Worm (Caenorhabditis elegans) whole organism, L2 larva: ENCODE results near the gene T16G1.6.
A peak's percentile ranks its signal among the peaks of the same experiment; 100 is the strongest.

Source experiments
- F13H6.1 ChIP-seq: sonication (generic microtip); optimal IDR thresholded peaks from 2 replicates; lab custom pipeline; 2016; ENCODE audit warnings: missing genetic modification characterization, missing compliant biosample characterization
- R02D3.7 ChIP-seq: fragments of 150-350 bp; optimal IDR thresholded peaks from 2 replicates; lab custom pipeline; 2014; ENCODE audit warnings: missing biosample characterization, missing genetic modification characterization
- Y55F3AM.14 ChIP-seq: fragments of 200-800 bp; sonication (Bioruptor generic); optimal IDR thresholded peaks from 2 replicates; lab custom pipeline; 2018; ENCODE audit warnings: mild to moderate bottlenecking, missing genetic modification characterization, missing compliant biosample characterization
- ZK546.5 ChIP-seq: sonication (generic microtip); optimal IDR thresholded peaks from 2 replicates; lab custom pipeline; 2017; ENCODE audit warnings: missing biosample characterization, missing genetic modification characterization
- alr-1 ChIP-seq: fragments of 150-350 bp; optimal IDR thresholded peaks from 2 replicates; lab custom pipeline; 2014; ENCODE audit warnings: missing biosample characterization, missing genetic modification characterization
- ama-1 ChIP-seq: fragments of 150-350 bp; optimal IDR thresholded peaks from 2 replicates; lab custom pipeline; 2018; ENCODE audit warnings: inconsistent platforms
- blmp-1 ChIP-seq: sonication (generic microtip); optimal IDR thresholded peaks from 2 replicates; lab custom pipeline; 2017; ENCODE audit warnings: missing genetic modification characterization, mild to moderate bottlenecking, missing compliant biosample characterization, antibody characterized with exemption, moderate library complexity; ENCODE audit not compliant: insufficient read depth
- ceh-16 ChIP-seq: fragments of 150-350 bp; optimal IDR thresholded peaks from 2 replicates; lab custom pipeline; 2014; ENCODE audit warnings: missing biosample characterization, missing genetic modification characterization
- ceh-82 ChIP-seq: fragments of 150-350 bp; optimal IDR thresholded peaks from 2 replicates; lab custom pipeline; 2014; ENCODE audit warnings: missing biosample characterization, missing genetic modification characterization
- crh-2 ChIP-seq: sonication (generic microtip); optimal IDR thresholded peaks from 2 replicates; lab custom pipeline; 2017; ENCODE audit warnings: missing biosample characterization, missing genetic modification characterization
- dmd-4 ChIP-seq: sonication (generic microtip); optimal IDR thresholded peaks from 2 replicates; lab custom pipeline; 2017; ENCODE audit warnings: missing biosample characterization, missing genetic modification characterization
- elt-1 ChIP-seq: fragments of 150-350 bp; optimal IDR thresholded peaks from 2 replicates; lab custom pipeline; 2014; ENCODE audit warnings: missing biosample characterization, missing genetic modification characterization
- fos-1 ChIP-seq: fragments of 150-350 bp; optimal IDR thresholded peaks from 2 replicates; lab custom pipeline; 2014; ENCODE audit warnings: missing biosample characterization, missing genetic modification characterization
- gmeb-1 ChIP-seq: fragments of 150-350 bp; optimal IDR thresholded peaks from 2 replicates; lab custom pipeline; 2014; ENCODE audit warnings: missing biosample characterization, missing genetic modification characterization
- lin-11 ChIP-seq: fragments of 150-350 bp; sonication (generic microtip); optimal IDR thresholded peaks from 2 replicates; lab custom pipeline; 2014; ENCODE audit warnings: missing biosample characterization, missing genetic modification characterization, inconsistent platforms, mixed read lengths
- lin-13 ChIP-seq: fragments of 150-350 bp; optimal IDR thresholded peaks from 2 replicates; lab custom pipeline; 2014; ENCODE audit warnings: missing biosample characterization, missing genetic modification reagents, missing genetic modification characterization
- lin-39 ChIP-seq: fragments of 150-350 bp; optimal IDR thresholded peaks from 2 replicates; lab custom pipeline; 2014; ENCODE audit warnings: missing biosample characterization, missing genetic modification reagents, missing genetic modification characterization
- lsy-2 ChIP-seq, 2 experiments: fragments of 150-350 bp in 1 of 2; sonication (generic microtip) in 1 of 2; optimal IDR thresholded peaks; 2 replicates each; lab custom pipeline; 2014 to 2017; ENCODE audit warnings: missing biosample characterization in 2 of 2, missing genetic modification characterization in 2 of 2
- mab-5 ChIP-seq: fragments of 150-350 bp; optimal IDR thresholded peaks from 2 replicates; lab custom pipeline; 2014; ENCODE audit warnings: missing biosample characterization, missing genetic modification characterization
- mbf-1 ChIP-seq: sonication (generic microtip); optimal IDR thresholded peaks from 2 replicates; lab custom pipeline; 2017; ENCODE audit warnings: missing biosample characterization, missing genetic modification characterization
- nhr-10 ChIP-seq: sonication (generic microtip); optimal IDR thresholded peaks from 2 replicates; lab custom pipeline; 2017; ENCODE audit warnings: missing biosample characterization, missing genetic modification characterization
- nhr-12 ChIP-seq: fragments of 150-350 bp; optimal IDR thresholded peaks from 2 replicates; lab custom pipeline; 2014; ENCODE audit warnings: missing biosample characterization, missing genetic modification characterization
- nhr-21 ChIP-seq: fragments of 150-350 bp; optimal IDR thresholded peaks from 2 replicates; lab custom pipeline; 2014; ENCODE audit warnings: missing biosample characterization, missing genetic modification characterization
- nhr-23 ChIP-seq: fragments of 150-350 bp; optimal IDR thresholded peaks from 2 replicates; lab custom pipeline; 2014; ENCODE audit warnings: missing biosample characterization, missing genetic modification reagents, missing genetic modification characterization
- nhr-237 ChIP-seq: fragments of 150-350 bp; optimal IDR thresholded peaks from 2 replicates; lab custom pipeline; 2014; ENCODE audit warnings: missing biosample characterization, missing genetic modification characterization
- sem-4 ChIP-seq: fragments of 150-350 bp; optimal IDR thresholded peaks from 2 replicates; lab custom pipeline; 2014; ENCODE audit warnings: missing biosample characterization, missing genetic modification reagents, missing genetic modification characterization
- skn-1 ChIP-seq: sonication (generic microtip); optimal IDR thresholded peaks from 2 replicates; lab custom pipeline; 2017; ENCODE audit warnings: missing biosample characterization, missing genetic modification characterization
- sma-3 ChIP-seq: sonication (generic microtip); optimal IDR thresholded peaks from 2 replicates; lab custom pipeline; 2016; ENCODE audit warnings: missing genetic modification reagents, missing genetic modification characterization, missing compliant biosample characterization
- sma-9 ChIP-seq, 2 experiments: fragments of 150-350 bp in 1 of 2; sonication (generic microtip) in 1 of 2; optimal IDR thresholded peaks; 2 replicates each; lab custom pipeline; 2014 to 2016; ENCODE audit warnings: missing genetic modification characterization in 2 of 2, mild to moderate bottlenecking in 1 of 2, missing biosample characterization in 1 of 2, missing compliant biosample characterization in 1 of 2, missing genetic modification reagents in 1 of 2, moderate library complexity in 1 of 2
- snpc-4 ChIP-seq: fragments of 150-350 bp; optimal IDR thresholded peaks from 2 replicates; lab custom pipeline; 2014; ENCODE audit warnings: missing biosample characterization, missing genetic modification characterization
- unc-39 ChIP-seq: fragments of 150-350 bp; optimal IDR thresholded peaks from 2 replicates; lab custom pipeline; 2014; ENCODE audit warnings: missing biosample characterization, missing genetic modification characterization
- zag-1 ChIP-seq: fragments of 150-350 bp; optimal IDR thresholded peaks from 2 replicates; lab custom pipeline; 2014; ENCODE audit warnings: missing biosample characterization, missing genetic modification characterization
- ztf-1 ChIP-seq: fragments of 200-800 bp; sonication (Bioruptor generic); conservative IDR thresholded peaks from 2 replicates; pipeline ENCODE4 v1.3.6; 2022; ENCODE audit warnings: missing genetic modification characterization, missing compliant biosample characterization

The T16G1.6 gene

ce11 chrV:12921680-12922079 is 15.3 kb downstream of the T16G1.6 start (continued):
- TF ChIP-seq nhr-10 (tag; lab: Kevin White, UChicago) (no peak), nhr-21 (tag; lab: Kevin White, UChicago) (no peak), lin-39 (no peak), unc-39 (tag; lab: Kevin White, UChicago) (no peak), blmp-1 (no peak), snpc-4 (tag; lab: Kevin White, UChicago) (no peak), sma-9 (GFP tag; optimal IDR thresholded peaks at IDR 0.05; lab: Kevin White, UChicago) (peak; percentile 75), sma-9 (tag; optimal IDR thresholded peaks at IDR 0.05; lab: Kevin White, UChicago) (no peak), alr-1 (no peak), gmeb-1 (tag; lab: Kevin White, UChicago) (peak; percentile 34), ZK546.5 (no peak), nhr-237 (tag; lab: Kevin White, UChicago) (no peak), F13H6.1 (tag; lab: Kevin White, UChicago) (no peak), lsy-2 (tag; optimal IDR thresholded peaks at IDR 0.05; lab: Kevin White, UChicago) (no peak)

- TF ChIP-seq ceh-82 (tag; lab: Kevin White, UChicago) (no peak), fos-1 (tag; lab: Kevin White, UChicago) (peak; percentile 3)
- TF ChIP-seq, all 48 proteins: peak for 1
Measured at ce11 chrV:12919705-12920104, 17.3 kb downstream of the T16G1.6 start, which contains the start of gene lipl-1. TSS of gene lipl-1 (plus strand) at chrV:12919986.

- no peak for TF ChIP-seq lin-13 (GFP tag; lab: Kevin White, UChicago)
- TF ChIP-seq Y55F3AM.14, result no peak
- no peak for TF ChIP-seq lin-11 (tag; lab: Kevin White, UChicago)
- peak; percentile 51 for TF ChIP-seq sma-9 (GFP tag; optimal IDR thresholded peaks at IDR 0.05; lab: Kevin White, UChicago)
- TF ChIP-seq sma-9 (tag; optimal IDR thresholded peaks at IDR 0.05; lab: Kevin White, UChicago), result no peak
- TF ChIP-seq nhr-10 (tag; lab: Kevin White, UChicago), result no peak
- TF ChIP-seq mab-5 (tag; lab: Kevin White, UChicago), result no peak
- no peak for TF ChIP-seq skn-1 (tag; lab: Kevin White, UChicago)
- peak; percentile 8 for TF ChIP-seq gmeb-1 (tag; lab: Kevin White, UChicago)
- TF ChIP-seq ama-1 (lab: Kevin White, UChicago), result no peak
- no peak for TF ChIP-seq dmd-4 (tag; lab: Kevin White, UChicago)
- peak; percentile 28 for TF ChIP-seq crh-2 (tag; lab: Kevin White, UChicago)
- no peak for TF ChIP-seq ceh-16
- no peak for TF ChIP-seq nhr-23 (tag; lab: Kevin White, UChicago)
- no peak for TF ChIP-seq sma-3 (GFP tag; lab: Kevin White, UChicago)
- TF ChIP-seq fos-1 (tag; lab: Kevin White, UChicago), result peak; percentile 20
- no peak for TF ChIP-seq mbf-1 (tag; lab: Kevin White, UChicago)
- no peak for TF ChIP-seq ztf-1
- TF ChIP-seq F13H6.1 (tag; lab: Kevin White, UChicago), result no peak
- no peak for TF ChIP-seq nhr-12 (tag; lab: Kevin White, UChicago)
- TF ChIP-seq sem-4 (tag; lab: Kevin White, UChicago), result no peak
Measured at ce11 chrV:12909544-12910157, 27.3 kb downstream of the T16G1.6 start, which contains the start of gene nid-1. TSS of gene nid-1 (plus strand) at chrV:12910107.

- no peak for TF ChIP-seq sem-4 (tag; lab: Kevin White, UChicago)
- TF ChIP-seq lin-39, result no peak
- TF ChIP-seq nhr-237 (tag; lab: Kevin White, UChicago), result no peak
- TF ChIP-seq F13H6.1 (tag; lab: Kevin White, UChicago), result no peak
- no peak for TF ChIP-seq zag-1 (tag; lab: Kevin White, UChicago)
- TF ChIP-seq R02D3.7 (tag; lab: Kevin White, UChicago), result no peak
- TF ChIP-seq unc-39 (tag; lab: Kevin White, UChicago), result no peak
- no peak for TF ChIP-seq dmd-4 (tag; lab: Kevin White, UChicago)
- TF ChIP-seq elt-1 (tag; lab: Kevin White, UChicago), result no peak
- no peak for TF ChIP-seq nhr-23 (tag; lab: Kevin White, UChicago)
- TF ChIP-seq ztf-1, result no peak
- TF ChIP-seq mab-5 (tag; lab: Kevin White, UChicago), result no peak
- no peak for TF ChIP-seq sma-9 (GFP tag; optimal IDR thresholded peaks at IDR 0.05; lab: Kevin White, UChicago)
- TF ChIP-seq sma-9 (tag; optimal IDR thresholded peaks at IDR 0.05; lab: Kevin White, UChicago), result no peak
Measured at ce11 chrV:12908614-12909013, 28.4 kb downstream of the T16G1.6 start.
